Worm (Caenorhabditis elegans) whole organism, L1 larva: ENCODE data around the gene F31E8.4.

Source experiments
- C04F5.9 ChIP-seq: sonication (generic microtip); optimal IDR thresholded peaks from 2 replicates; lab custom pipeline; 2016; ENCODE audit warnings: missing genetic modification characterization, missing compliant biosample characterization
- C34B4.2 ChIP-seq: sonication (generic microtip); optimal IDR thresholded peaks from 2 replicates; lab custom pipeline; 2017; ENCODE audit warnings: mild to moderate bottlenecking, missing genetic modification characterization, missing compliant biosample characterization
- F16B12.6 ChIP-seq: fragments of 150-350 bp; optimal IDR thresholded peaks from 2 replicates; lab custom pipeline; 2014; ENCODE audit warnings: missing biosample characterization, missing genetic modification characterization
- Y116A8C.19 ChIP-seq: sonication (generic microtip); optimal IDR thresholded peaks from 2 replicates; lab custom pipeline; 2016; ENCODE audit warnings: missing compliant biosample characterization, missing genetic modification characterization, borderline replicate concordance
- aha-1 ChIP-seq: fragments of 150-350 bp; optimal IDR thresholded peaks from 2 replicates; lab custom pipeline; 2014; ENCODE audit warnings: missing biosample characterization, missing genetic modification characterization
- alr-1 ChIP-seq: fragments of 200-800 bp; sonication (Bioruptor generic); optimal IDR thresholded peaks from 2 replicates; lab custom pipeline; 2018; ENCODE audit warnings: borderline replicate concordance, mild to moderate bottlenecking, missing genetic modification characterization, missing compliant biosample characterization
- ama-1 ChIP-seq: fragments of 150-350 bp; optimal IDR thresholded peaks from 2 replicates; lab custom pipeline; 2014
- blmp-1 ChIP-seq: fragments of 150-350 bp; optimal IDR thresholded peaks from 2 replicates; lab custom pipeline; 2014; ENCODE audit warnings: missing biosample characterization, missing genetic modification characterization
- ceh-63 ChIP-seq: fragments of 200-800 bp; sonication (Bioruptor generic); optimal IDR thresholded peaks from 2 replicates; lab custom pipeline; 2018; ENCODE audit warnings: mild to moderate bottlenecking, missing genetic modification characterization, missing compliant biosample characterization
- ceh-88 ChIP-seq: fragments of 200-800 bp; sonication (Bioruptor generic); IDR thresholded peaks from 2 replicates; pipeline ENCODE4 v1.3.6; 2022; ENCODE audit warnings: missing genetic modification characterization, missing compliant biosample characterization
- ces-1 ChIP-seq: fragments of 150-350 bp; optimal IDR thresholded peaks from 2 replicates; lab custom pipeline; 2014; ENCODE audit warnings: missing biosample characterization, missing genetic modification reagents, missing genetic modification characterization
- dpl-1 ChIP-seq, 3 experiments: fragments of 150-350 bp in 2 of 3; sonication (generic microtip) in 1 of 3; optimal IDR thresholded peaks; 2 replicates each; lab custom pipeline; 2014 to 2017; ENCODE audit warnings: missing biosample characterization in 3 of 3, missing genetic modification characterization in 3 of 3, missing genetic modification reagents in 3 of 3
- efl-1 ChIP-seq, 4 experiments: fragments of 150-350 bp; optimal IDR thresholded peaks in 3 of 4; peaks in 1 of 4; 1 replicate in 1 of 4; 2 replicates in 3 of 4; lab custom pipeline; 2014; ENCODE audit warnings: missing biosample characterization in 2 of 4, missing genetic modification characterization in 2 of 4, missing genetic modification reagents in 2 of 4
- egl-27 ChIP-seq, 2 experiments: fragments of 150-350 bp in 1 of 2; sonication (generic microtip); optimal IDR thresholded peaks; 3 replicates each; lab custom pipeline; 2017 to 2018; ENCODE audit warnings: missing biosample characterization in 2 of 2, missing genetic modification characterization in 2 of 2, missing genetic modification reagents in 2 of 2
- elt-2 ChIP-seq: sonication (generic microtip); optimal IDR thresholded peaks from 2 replicates; lab custom pipeline; 2016; ENCODE audit warnings: missing genetic modification characterization, mild to moderate bottlenecking, inconsistent platforms, missing compliant biosample characterization, missing genetic modification reagents
- elt-3 ChIP-seq, 6 experiments: fragments of 150-350 bp in 1 of 6; sonication (generic microtip); optimal IDR thresholded peaks; 2 replicates each; lab custom pipeline; 2017 to 2018; ENCODE audit warnings: missing biosample characterization in 6 of 6, missing genetic modification characterization in 6 of 6, inconsistent platforms in 1 of 6
- ets-5 ChIP-seq: fragments of 200-800 bp; sonication (Bioruptor generic); IDR thresholded peaks from 2 replicates; pipeline ENCODE4 v1.3.6; 2022; ENCODE audit warnings: missing genetic modification characterization, missing compliant biosample characterization
- fkh-10 ChIP-seq: sonication (generic microtip); optimal IDR thresholded peaks from 2 replicates; lab custom pipeline; 2017; ENCODE audit warnings: missing biosample characterization, missing genetic modification reagents, missing genetic modification characterization
- fkh-4 ChIP-seq: sonication (generic microtip); optimal IDR thresholded peaks from 2 replicates; lab custom pipeline; 2016; ENCODE audit warnings: missing compliant biosample characterization, missing genetic modification characterization, borderline replicate concordance
- fkh-8 ChIP-seq: sonication (generic microtip); optimal IDR thresholded peaks from 2 replicates; lab custom pipeline; 2016; ENCODE audit warnings: mild to moderate bottlenecking, missing genetic modification characterization, missing compliant biosample characterization
- hlh-4 ChIP-seq: sonication (generic microtip); optimal IDR thresholded peaks from 2 replicates; lab custom pipeline; 2016; ENCODE audit warnings: mild to moderate bottlenecking, missing genetic modification characterization, missing compliant biosample characterization
- irx-1 ChIP-seq: sonication (generic microtip); optimal IDR thresholded peaks from 2 replicates; lab custom pipeline; 2016; ENCODE audit warnings: missing genetic modification characterization, missing compliant biosample characterization
- jun-1 ChIP-seq: fragments of 150-350 bp; optimal IDR thresholded peaks from 2 replicates; lab custom pipeline; 2014; ENCODE audit warnings: missing biosample characterization, missing genetic modification reagents, missing genetic modification characterization
- lin-13 ChIP-seq: fragments of 150-350 bp; optimal IDR thresholded peaks from 2 replicates; lab custom pipeline; 2014; ENCODE audit warnings: missing biosample characterization, missing genetic modification reagents, missing genetic modification characterization
- lin-14 ChIP-seq: fragments of 200-800 bp; sonication (Bioruptor generic); optimal IDR thresholded peaks from 2 replicates; lab custom pipeline; 2018; ENCODE audit warnings: mild to moderate bottlenecking, missing genetic modification characterization, moderate library complexity, missing compliant biosample characterization
- lin-39 ChIP-seq: fragments of 150-350 bp; optimal IDR thresholded peaks from 2 replicates; lab custom pipeline; 2014; ENCODE audit warnings: missing biosample characterization, missing genetic modification reagents, missing genetic modification characterization
- nhr-11 ChIP-seq: fragments of 150-350 bp; optimal IDR thresholded peaks from 2 replicates; lab custom pipeline; 2014; ENCODE audit warnings: missing biosample characterization, missing genetic modification characterization
- nhr-12 ChIP-seq: sonication (generic microtip); optimal IDR thresholded peaks from 2 replicates; lab custom pipeline; 2017; ENCODE audit warnings: missing biosample characterization, missing genetic modification characterization
- nhr-19 ChIP-seq: fragments of 200-800 bp; sonication (Bioruptor generic); conservative IDR thresholded peaks from 2 replicates; pipeline ENCODE4 v1.3.6; 2022; ENCODE audit warnings: missing genetic modification characterization, missing compliant biosample characterization
- nhr-237 ChIP-seq: fragments of 150-350 bp; optimal IDR thresholded peaks from 2 replicates; lab custom pipeline; 2014; ENCODE audit warnings: missing biosample characterization, missing genetic modification characterization
- nhr-28 ChIP-seq: fragments of 150-350 bp; optimal IDR thresholded peaks from 2 replicates; lab custom pipeline; 2014; ENCODE audit warnings: missing biosample characterization, missing genetic modification characterization
- nhr-47 ChIP-seq: sonication (generic microtip); optimal IDR thresholded peaks from 2 replicates; lab custom pipeline; 2016; ENCODE audit warnings: mild to moderate bottlenecking, missing genetic modification characterization, moderate library complexity, missing compliant biosample characterization
- nhr-76 ChIP-seq: sonication (generic microtip); optimal IDR thresholded peaks from 2 replicates; lab custom pipeline; 2017; ENCODE audit warnings: missing biosample characterization, missing genetic modification characterization
- nhr-77 ChIP-seq: fragments of 150-350 bp; optimal IDR thresholded peaks from 2 replicates; lab custom pipeline; 2014; ENCODE audit warnings: missing biosample characterization, missing genetic modification characterization
- nhr-90 ChIP-seq: sonication (generic microtip); optimal IDR thresholded peaks from 2 replicates; lab custom pipeline; 2016; ENCODE audit warnings: mild to moderate bottlenecking, missing genetic modification characterization, missing compliant biosample characterization; ENCODE audit not compliant: poor library complexity
- pax-3 ChIP-seq: fragments of 200-800 bp; sonication (Bioruptor generic); optimal IDR thresholded peaks from 2 replicates; lab custom pipeline; 2018; ENCODE audit warnings: mild to moderate bottlenecking, missing genetic modification characterization, moderate library complexity, missing compliant biosample characterization
- rnt-1 ChIP-seq: sonication (generic microtip); optimal IDR thresholded peaks from 2 replicates; lab custom pipeline; 2016; ENCODE audit warnings: mild to moderate bottlenecking, missing genetic modification characterization, moderate library complexity, missing compliant biosample characterization
- skn-1 ChIP-seq: fragments of 150-350 bp; optimal IDR thresholded peaks from 2 replicates; lab custom pipeline; 2014; ENCODE audit warnings: missing biosample characterization, missing genetic modification characterization
- snu-23 ChIP-seq: sonication (generic microtip); optimal IDR thresholded peaks from 2 replicates; lab custom pipeline; 2016; ENCODE audit warnings: missing genetic modification characterization, missing compliant biosample characterization
- sptf-1 ChIP-seq: fragments of 150-350 bp; optimal IDR thresholded peaks from 2 replicates; lab custom pipeline; 2014; ENCODE audit warnings: missing biosample characterization, missing genetic modification characterization
- sup-37 ChIP-seq: fragments of 200-800 bp; sonication (Bioruptor generic); optimal IDR thresholded peaks from 2 replicates; lab custom pipeline; 2018; ENCODE audit warnings: mild to moderate bottlenecking, missing genetic modification characterization, missing compliant biosample characterization
- tbx-2 ChIP-seq: sonication (generic microtip); optimal IDR thresholded peaks from 2 replicates; lab custom pipeline; 2016; ENCODE audit warnings: missing genetic modification characterization, missing compliant biosample characterization
- tlp-1 ChIP-seq: fragments of 150-350 bp; optimal IDR thresholded peaks from 2 replicates; lab custom pipeline; 2014; ENCODE audit warnings: missing biosample characterization, missing genetic modification characterization
- unc-62 ChIP-seq: fragments of 150-350 bp; optimal IDR thresholded peaks from 2 replicates; lab custom pipeline; 2014; ENCODE audit warnings: missing biosample characterization, missing genetic modification reagents, missing genetic modification characterization
- unc-86 ChIP-seq: sonication (generic microtip); optimal IDR thresholded peaks from 2 replicates; lab custom pipeline; 2016; ENCODE audit warnings: missing genetic modification characterization, missing compliant biosample characterization
- unc-98 ChIP-seq: fragments of 200-800 bp; sonication (Bioruptor generic); IDR thresholded peaks from 2 replicates; pipeline ENCODE4 v1.3.6; 2022; ENCODE audit warnings: missing genetic modification characterization, missing compliant biosample characterization
- vab-15 ChIP-seq: sonication (generic microtip); optimal IDR thresholded peaks from 2 replicates; lab custom pipeline; 2017; ENCODE audit warnings: missing genotype, mild to moderate bottlenecking, missing genetic modification characterization, missing compliant biosample characterization
- zip-4 ChIP-seq: fragments of 200-800 bp; sonication (Bioruptor generic); optimal IDR thresholded peaks from 2 replicates; lab custom pipeline; 2018; ENCODE audit warnings: mild to moderate bottlenecking, missing genetic modification characterization, moderate library complexity, missing compliant biosample characterization
- ztf-11 ChIP-seq, 2 experiments: sonication (generic microtip); optimal IDR thresholded peaks; 2 replicates each; lab custom pipeline; 2016 to 2017; ENCODE audit warnings: missing genetic modification characterization in 2 of 2, missing biosample characterization in 1 of 2, missing compliant biosample characterization in 1 of 2
- ztf-4 ChIP-seq: fragments of 150-350 bp; optimal IDR thresholded peaks from 2 replicates; lab custom pipeline; 2014; ENCODE audit warnings: missing biosample characterization, missing genetic modification characterization

F31E8.4 gene

ce11 chrII:6838977-6839376 lies 39.0 kb upstream of the F31E8.4 start (continued):
- TF ChIP-seq lin-13: peak; percentile 9
- TF ChIP-seq ces-1 (GFP tag; lab: Kevin White, UChicago): no peak
- peak; percentile 67 for TF ChIP-seq rnt-1 (tag; lab: Kevin White, UChicago)
- TF ChIP-seq ceh-88 (GFP tag; lab: Robert Waterston, UW): no peak; the same call in 1 of the 2 replicates
- peak in 1 of 2 experiments; percentile 62 for TF ChIP-seq egl-27 (tag; optimal IDR thresholded peaks at IDR 0.05; lab: Kevin White, UChicago)
- TF ChIP-seq nhr-237: no peak
- TF ChIP-seq efl-1 (optimal IDR thresholded peaks at IDR 0.05; lab: Kevin White, UChicago): peak; percentile 19 to 35
- TF ChIP-seq efl-1 (GFP tag; optimal IDR thresholded peaks at IDR 0.05 in 1 of 2; lab: Kevin White, UChicago): peak in 1 of 2 experiments; percentile 83
- TF ChIP-seq nhr-28 (tag; lab: Kevin White, UChicago): no peak
- TF ChIP-seq fkh-4 (tag; lab: Kevin White, UChicago): no peak
- TF ChIP-seq zip-4 (GFP tag; lab: Kevin White, UChicago): no peak
- peak; percentile 49 for TF ChIP-seq blmp-1 (tag; lab: Kevin White, UChicago)
- no peak; the same call in 1 of the 2 replicates for TF ChIP-seq nhr-19 (GFP tag; lab: Robert Waterston, UW)
- no peak for TF ChIP-seq jun-1
- no peak for TF ChIP-seq fkh-8 (tag; lab: Kevin White, UChicago)
- TF ChIP-seq vab-15 (tag; lab: Kevin White, UChicago): no peak
- TF ChIP-seq elt-3 (tag; optimal IDR thresholded peaks at IDR 0.05; lab: Kevin White, UChicago): no peak
- peak in 1 of 2 experiments; percentile 30 for TF ChIP-seq ztf-11 (tag; optimal IDR thresholded peaks at IDR 0.05; lab: Kevin White, UChicago)
- no peak for TF ChIP-seq C34B4.2 (tag; lab: Kevin White, UChicago)
- no peak for TF ChIP-seq lin-39
- no peak for TF ChIP-seq ceh-63
- peak; percentile 90 for TF ChIP-seq lin-14
- TF ChIP-seq pax-3 (tag; lab: Kevin White, UChicago): no peak
- TF ChIP-seq elt-2: no peak
- peak; percentile 68 for TF ChIP-seq irx-1 (tag; lab: Kevin White, UChicago)
- no peak for TF ChIP-seq ama-1 (lab: Kevin White, UChicago)
- TF ChIP-seq nhr-90 (tag; lab: Kevin White, UChicago): peak; percentile 31
- TF ChIP-seq skn-1 (tag; lab: Kevin White, UChicago): no peak
- peak; percentile 1 for TF ChIP-seq nhr-77 (tag; lab: Kevin White, UChicago)
- TF ChIP-seq snu-23 (GFP tag; lab: Kevin White, UChicago): peak; percentile 74
- TF ChIP-seq tlp-1: no peak
- no peak for TF ChIP-seq dpl-1 (GFP tag; optimal IDR thresholded peaks at IDR 0.05; lab: Kevin White, UChicago)
- TF ChIP-seq nhr-47 (tag; lab: Kevin White, UChicago): peak; percentile 66
- TF ChIP-seq C04F5.9 (tag; lab: Kevin White, UChicago): no peak
- no peak for TF ChIP-seq hlh-4
- no peak for TF ChIP-seq F16B12.6 (tag; lab: Kevin White, UChicago)
- TF ChIP-seq sptf-1 (tag; lab: Kevin White, UChicago): no peak

DNA sequence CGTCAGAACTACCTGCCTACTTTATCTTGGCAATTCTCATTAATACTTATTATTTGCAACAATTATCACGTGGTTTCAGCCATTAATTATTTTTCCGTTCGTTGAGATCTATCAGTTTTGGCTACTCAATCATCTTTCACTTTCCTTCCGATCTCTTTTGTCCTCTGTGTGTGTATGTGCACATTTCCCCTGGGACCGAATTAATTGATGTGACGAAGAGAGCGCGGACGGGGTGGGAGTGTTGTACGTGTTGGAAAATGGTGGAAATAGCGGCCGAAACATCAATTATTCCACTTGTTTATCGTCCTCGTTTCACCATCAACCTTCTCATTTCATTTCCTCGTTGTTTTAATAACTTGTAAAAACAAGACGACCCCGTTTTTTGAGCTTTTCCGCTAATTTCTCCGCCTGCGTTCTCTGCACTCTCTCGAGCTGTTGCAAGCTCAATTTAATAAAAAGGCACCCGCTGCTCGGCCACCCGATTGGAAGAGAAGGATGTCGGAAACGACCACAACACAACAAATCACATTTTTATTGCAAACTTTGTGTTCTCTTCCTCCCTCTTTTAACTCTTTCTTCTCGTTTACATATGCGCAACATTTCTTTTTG lies 38.4 kb upstream of the F31E8.4 start:
- TF ChIP-seq unc-86 (tag; lab: Kevin White, UChicago) (no peak), nhr-12 (no peak), rnt-1 (tag; lab: Kevin White, UChicago) (no peak), fkh-4 (tag; lab: Kevin White, UChicago) (no peak), alr-1 (tag; lab: Kevin White, UChicago) (no peak), unc-62 (GFP tag; lab: Kevin White, UChicago) (no peak), fkh-10 (GFP tag; lab: Kevin White, UChicago) (no peak), elt-3 (tag; optimal IDR thresholded peaks at IDR 0.05; lab: Kevin White, UChicago) (no peak), Y116A8C.19 (no peak), ceh-88 (GFP tag; lab: Robert Waterston, UW) (no peak), nhr-19 (GFP tag; lab: Robert Waterston, UW) (no peak), aha-1 (tag; lab: Kevin White, UChicago) (no peak), hlh-4 (no peak), unc-98 (GFP tag; lab: Robert Waterston, UW) (no peak), F16B12.6 (tag; lab: Kevin White, UChicago) (no peak), nhr-11 (tag; lab: Kevin White, UChicago) (no peak), sup-37 (GFP tag; lab: Kevin White, UChicago) (no peak), nhr-76 (tag; lab: Kevin White, UChicago) (no peak), tbx-2 (peak; percentile 47), snu-23 (GFP tag; lab: Kevin White, UChicago) (no peak), ets-5 (GFP tag; lab: Robert Waterston, UW) (no peak), nhr-47 (tag; lab: Kevin White, UChicago) (no peak), ama-1 (lab: Kevin White, UChicago) (no peak), ztf-4 (tag; lab: Kevin White, UChicago) (no peak)
